Worm (Caenorhabditis elegans) whole organism, L4/young adult: ENCODE measurements around the gene hda-4.

Experiments
- W03F9.2 ChIP-seq: fragments of 150-350 bp; optimal IDR thresholded peaks from 2 replicates; lab custom pipeline; 2014; ENCODE audit warnings: missing biosample characterization, missing genetic modification characterization
- dao-5 ChIP-seq: sonication (generic microtip); optimal IDR thresholded peaks from 2 replicates; lab custom pipeline; 2016; ENCODE audit warnings: missing genotype, missing genetic modification characterization, moderate library complexity, missing compliant biosample characterization
- him-1 ChIP-seq: sonication (generic microtip); optimal IDR thresholded peaks from 2 replicates; lab custom pipeline; 2016; ENCODE audit warnings: missing genotype, missing genetic modification reagents, missing genetic modification characterization, missing compliant biosample characterization

hda-4 gene

DNA sequence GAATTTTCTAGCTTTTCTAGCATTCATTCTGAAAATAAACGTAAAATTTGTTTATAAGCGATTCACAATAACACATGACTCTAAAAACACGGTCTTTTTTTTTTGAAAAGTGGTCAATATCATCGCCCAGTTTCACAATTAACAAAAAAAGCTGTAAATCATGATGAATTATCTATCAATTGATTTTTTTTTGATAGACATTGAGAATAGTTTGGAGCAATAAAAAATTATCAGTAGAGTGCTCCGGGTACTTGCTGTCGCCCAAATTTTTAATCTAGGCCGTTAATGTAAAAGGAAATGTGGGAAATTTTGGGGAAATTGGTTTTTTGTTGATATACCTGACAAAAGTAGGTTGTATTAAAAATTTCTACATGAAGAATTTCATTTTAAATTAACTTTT is 44.1 kb downstream of the hda-4 start:
- TF ChIP-seq W03F9.2 (tag; lab: Kevin White, UChicago) (no peak), dao-5 (no peak), him-1 (tag; lab: Kevin White, UChicago) (no peak)

- TF ChIP-seq dao-5, result no peak
- no peak for TF ChIP-seq W03F9.2 (tag; lab: Kevin White, UChicago)
- TF ChIP-seq him-1 (tag; lab: Kevin White, UChicago), result no peak
Measured at ce11 chrX:16775335-16775835, 46.0 kb downstream of the hda-4 start.

DNA sequence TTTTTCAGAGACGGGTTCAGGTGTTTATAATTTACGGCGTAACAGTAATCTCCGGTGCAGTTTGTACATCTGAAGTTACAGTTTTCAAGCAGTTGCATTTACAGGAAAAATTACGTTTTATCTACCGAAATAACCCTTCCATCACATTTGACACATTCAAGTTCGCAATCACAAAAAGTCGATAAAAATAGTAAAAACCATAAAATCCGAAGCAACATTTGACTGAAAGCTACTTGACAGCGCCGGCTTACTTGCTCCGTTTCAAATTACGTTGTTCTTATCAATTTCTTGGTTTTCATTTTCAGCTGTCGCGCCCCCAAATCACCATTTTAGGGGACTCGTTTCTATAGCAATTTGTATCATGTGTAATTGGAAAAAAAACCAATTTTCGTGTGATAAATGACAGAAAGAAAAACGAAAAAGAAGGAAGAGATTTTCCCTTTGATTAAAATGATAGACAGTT is 53.5 kb downstream of the hda-4 start, which contains the start of gene T01C8.3:
TSS of gene T01C8.3 (minus strand) at position 413 of the 463 bp plus-strand sequence.
- TF ChIP-seq him-1 (tag; lab: Kevin White, UChicago) (no peak), dao-5 (no peak), W03F9.2 (tag; lab: Kevin White, UChicago) (no peak)

DNA sequence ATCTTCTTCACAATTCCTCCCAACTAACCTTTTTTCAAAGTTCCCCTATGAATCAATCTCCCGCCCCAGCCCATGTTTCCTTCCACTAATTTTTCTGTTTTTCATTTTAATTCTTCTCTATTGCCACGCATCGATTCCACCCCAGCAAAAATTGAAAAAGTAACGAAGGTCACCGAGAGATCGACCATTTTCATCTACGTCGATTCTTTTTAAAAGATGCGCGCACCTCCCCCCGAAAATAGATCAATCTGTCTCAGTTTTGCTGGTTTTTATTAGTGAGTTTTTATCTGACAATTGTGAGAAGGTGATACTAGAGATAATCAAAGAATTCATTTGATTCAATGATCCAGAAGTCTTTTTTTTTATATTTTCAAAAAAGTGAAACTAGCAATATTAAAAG is 54.7 kb downstream of the hda-4 start:
- TF ChIP-seq dao-5 (no peak), him-1 (tag; lab: Kevin White, UChicago) (no peak), W03F9.2 (tag; lab: Kevin White, UChicago) (no peak)

ce11 chrX:16786021-16786488 is 56.7 kb downstream of the hda-4 start, which contains the start of gene T01C8.2:
Gene T01C8.2, plus strand, starts transcription at chrX:16786438.
- no peak for TF ChIP-seq him-1 (tag; lab: Kevin White, UChicago)
- TF ChIP-seq dao-5, result no peak
- no peak for TF ChIP-seq W03F9.2 (tag; lab: Kevin White, UChicago)

DNA sequence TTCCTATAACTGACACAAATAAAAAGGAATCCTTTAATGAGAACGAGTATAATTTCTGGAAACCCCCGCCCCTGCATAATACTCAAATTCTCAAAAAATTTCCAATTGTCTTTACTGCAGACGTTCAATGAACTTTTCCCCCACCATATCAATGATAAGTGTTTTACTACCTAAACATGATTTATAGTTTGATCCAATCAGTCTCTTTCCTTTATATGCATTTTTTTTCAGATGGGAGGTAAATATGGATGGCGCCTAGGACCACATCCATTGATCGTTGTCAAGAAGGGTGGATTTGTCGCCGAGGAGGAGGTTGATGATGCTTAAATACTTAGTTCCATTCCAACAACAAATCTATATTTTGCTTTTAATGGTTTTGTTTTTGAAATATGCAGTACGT is 57.8 kb downstream of the hda-4 start:
- TF ChIP-seq dao-5 (no peak), W03F9.2 (tag; lab: Kevin White, UChicago) (no peak), him-1 (tag; lab: Kevin White, UChicago) (no peak)

- TF ChIP-seq W03F9.2 (tag; lab: Kevin White, UChicago), result no peak
- TF ChIP-seq dao-5, result no peak
- TF ChIP-seq him-1 (tag; lab: Kevin White, UChicago), result no peak
Measured at ce11 chrX:16792700-16793176, 63.4 kb downstream of the hda-4 start, which contains the start of gene got-1.2. Gene got-1.2, minus strand, starts transcription at chrX:16793126.

ce11 chrX:16793470-16793869 is 64.1 kb downstream of the hda-4 start:
- TF ChIP-seq him-1 (tag; lab: Kevin White, UChicago) (no peak), W03F9.2 (tag; lab: Kevin White, UChicago) (no peak), dao-5 (no peak)
